Worm (Caenorhabditis elegans): ENCODE data around the gene F22E5.11.

ce11 chrII:2656606-2657005, 12.2 kb upstream of the F22E5.11 start, which contains the start of gene sri-47:
- TF ChIP-seq unc-39 (tag; optimal IDR thresholded peaks at IDR 0.05): no peak
- TF ChIP-seq C34F6.9 (tag; optimal IDR thresholded peaks at IDR 0.05): no peak
- no peak for TF ChIP-seq ztf-4 (tag; optimal IDR thresholded peaks at IDR 0.05)
- TF ChIP-seq egl-27 (tag; optimal IDR thresholded peaks at IDR 0.05): no peak
- no peak for TF ChIP-seq unc-55 (GFP tag; optimal IDR thresholded peaks at IDR 0.05)
- TF ChIP-seq lin-39 (tag; optimal IDR thresholded peaks at IDR 0.05): no peak
- no peak for TF ChIP-seq mab-5 (tag; optimal IDR thresholded peaks at IDR 0.05)
- no peak for TF ChIP-seq blmp-1 (tag; optimal IDR thresholded peaks at IDR 0.05; ENCODE audit: insufficient read depth)
- no peak for TF ChIP-seq ZK546.5 (tag; optimal IDR thresholded peaks at IDR 0.05)
- TF ChIP-seq nhr-77 (tag; optimal IDR thresholded peaks at IDR 0.05): no peak
- TF ChIP-seq nhr-25 (tag; optimal IDR thresholded peaks at IDR 0.05): no peak
- no peak for TF ChIP-seq unc-62 (GFP tag; optimal IDR thresholded peaks at IDR 0.05)

Measured in whole organism, L2 larva.